Fruit fly (Drosophila melanogaster): ENCODE measurements around the gene CG43179.

CG43179 gene

dm6 chr3R:14299891-14300290, 44.0 kb downstream of the CG43179 start:
- TF ChIP-seq insv (optimal IDR thresholded peaks at IDR 0.05), result no peak
- no peak for TF ChIP-seq h (optimal IDR thresholded peaks at IDR 0.05)
- TF ChIP-seq Sin3A (optimal IDR thresholded peaks at IDR 0.05), result no peak
- TF ChIP-seq ttk (optimal IDR thresholded peaks at IDR 0.05), result no peak
- TF ChIP-seq psq (optimal IDR thresholded peaks at IDR 0.05), result no peak
- no peak for TF ChIP-seq Myc (optimal IDR thresholded peaks at IDR 0.05)

DNA sequence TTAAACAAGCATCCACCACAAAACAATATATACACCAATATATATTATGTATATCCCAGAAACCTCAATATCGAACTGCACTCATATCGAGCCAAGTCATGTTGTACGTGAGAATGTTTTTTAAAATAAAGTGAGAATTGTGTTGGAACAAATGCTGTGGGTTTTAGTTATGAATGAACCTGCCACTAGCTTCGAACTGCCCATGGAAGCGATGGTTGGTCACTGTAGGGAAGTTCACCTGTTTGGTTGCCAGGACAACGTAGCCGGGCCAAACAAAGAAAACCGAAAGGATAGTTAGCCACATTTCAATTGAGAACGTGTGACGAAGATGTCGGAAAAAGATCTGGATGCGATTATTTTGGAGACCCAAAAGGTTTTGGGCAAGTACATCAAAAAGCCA, 46.2 kb downstream of the CG43179 start, which contains the start of gene IFT54:
IFT54 (plus strand) TSS at position 301 of the 400 bp plus-strand sequence.
- TF ChIP-seq ttk (optimal IDR thresholded peaks at IDR 0.05), result no peak
- no peak for TF ChIP-seq Sin3A (optimal IDR thresholded peaks at IDR 0.05)
- TF ChIP-seq h (optimal IDR thresholded peaks at IDR 0.05), result no peak
- no peak for TF ChIP-seq psq (optimal IDR thresholded peaks at IDR 0.05)
- no peak for TF ChIP-seq insv (optimal IDR thresholded peaks at IDR 0.05)
- no peak for TF ChIP-seq Myc (optimal IDR thresholded peaks at IDR 0.05)

All from Kc167 (cell line).